Fruit fly (Drosophila melanogaster): ENCODE measurements around the gene CG7730.
A peak's percentile ranks its signal among the peaks of the same experiment; 100 is the strongest.

The CG7730 gene

dm6 chr3L:17045431-17046238, 18.3 kb downstream of the CG7730 start, which contains the start of gene TpnC73F:
TpnC73F (plus strand) TSS chr3L:17046063.
- TF ChIP-seq CG9948 (tag; optimal IDR thresholded peaks at IDR 0.05): no peak
- no peak for TF ChIP-seq EcR (GFP tag; optimal IDR thresholded peaks at IDR 0.05)
- TF ChIP-seq CG32121 (GFP tag; IDR thresholded peaks at IDR 0.05): peak; percentile 28; the same call in 1 of the 2 replicates
- no peak for TF ChIP-seq fd96Ca (GFP tag; IDR thresholded peaks at IDR 0.05)
- no peak for TF ChIP-seq CG17806 (tag; optimal IDR thresholded peaks at IDR 0.05)
- no peak for TF ChIP-seq Pif1B (GFP tag; optimal IDR thresholded peaks at IDR 0.05)
- TF ChIP-seq CG14655 (GFP tag; optimal IDR thresholded peaks at IDR 0.05): peak; percentile 96
- no peak for TF ChIP-seq CG4496 (GFP tag; IDR thresholded peaks at IDR 0.05)

- TF ChIP-seq CG10348 (GFP tag; IDR thresholded peaks at IDR 0.05): no peak
- peak; percentile 30 for TF ChIP-seq CG14655 (GFP tag; optimal IDR thresholded peaks at IDR 0.05)
- TF ChIP-seq Pif1B (GFP tag; optimal IDR thresholded peaks at IDR 0.05): no peak
- peak; percentile 39; the same call in 1 of the 2 replicates for TF ChIP-seq CG12605 (GFP tag; IDR thresholded peaks at IDR 0.05)
- TF ChIP-seq Ets98B (GFP tag; IDR thresholded peaks at IDR 0.05): 0 out of 2 replicates have a peak, but pooled peaks have one; percentile 23
- 0 out of 3 replicates have a peak, but pooled peaks have one; percentile 51 for TF ChIP-seq CG4496 (GFP tag; IDR thresholded peaks at IDR 0.05)
These were observed 20.5 kb downstream of the CG7730 start for dm6 chr3L:17047811-17048239.

dm6 chr3L:17049314-17049713, 22.0 kb downstream of the CG7730 start, which contains the start of gene rogdi:
rogdi (plus strand) TSS chr3L:17049512.
- TF ChIP-seq Pif1A (GFP tag; optimal IDR thresholded peaks at IDR 0.05): no peak
- TF ChIP-seq CG12605 (GFP tag; IDR thresholded peaks at IDR 0.05): no peak
- TF ChIP-seq CG8301 (tag; optimal IDR thresholded peaks at IDR 0.05): no peak
- no peak for TF ChIP-seq CG34367 (tag; optimal IDR thresholded peaks at IDR 0.05)
- no peak for TF ChIP-seq CG32121 (GFP tag; IDR thresholded peaks at IDR 0.05)
- TF ChIP-seq CG15710 (tag; optimal IDR thresholded peaks at IDR 0.05): no peak
- no peak for TF ChIP-seq Snoo (tag; optimal IDR thresholded peaks at IDR 0.05)
- TF ChIP-seq CG17806 (tag; optimal IDR thresholded peaks at IDR 0.05): no peak
- TF ChIP-seq Pif1B (GFP tag; optimal IDR thresholded peaks at IDR 0.05): no peak
- no peak for TF ChIP-seq CG14655 (GFP tag; optimal IDR thresholded peaks at IDR 0.05)
- TF ChIP-seq CG8159 (tag; optimal IDR thresholded peaks at IDR 0.05): no peak

DNA sequence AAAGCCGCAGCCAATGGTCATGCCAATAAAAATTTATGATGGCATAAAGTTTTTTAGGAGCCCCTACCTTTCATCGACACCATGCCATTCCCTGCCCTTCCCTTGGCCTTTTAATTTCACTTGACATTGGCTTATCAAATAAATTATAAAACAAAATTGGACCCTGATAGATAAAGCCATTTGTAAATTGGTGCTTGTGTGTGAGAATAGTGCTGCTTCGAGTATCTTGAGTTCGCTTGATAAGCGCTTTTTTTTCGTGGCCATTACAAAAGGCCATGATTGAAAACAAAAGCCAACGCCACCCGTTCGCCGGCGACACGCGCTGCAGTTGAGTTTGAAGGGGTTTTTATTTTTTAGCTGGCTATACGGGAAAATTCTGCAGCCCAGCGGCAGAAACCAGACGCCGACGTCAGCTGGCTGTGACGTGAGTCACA, 22.6 kb downstream of the CG7730 start:
- no peak for TF ChIP-seq CG32121 (GFP tag; IDR thresholded peaks at IDR 0.05)
- TF ChIP-seq CG10348 (GFP tag; IDR thresholded peaks at IDR 0.05): no peak
- TF ChIP-seq CG8301 (tag; optimal IDR thresholded peaks at IDR 0.05): no peak
- no peak for TF ChIP-seq CG15710 (tag; optimal IDR thresholded peaks at IDR 0.05)
- TF ChIP-seq Pif1A (GFP tag; optimal IDR thresholded peaks at IDR 0.05): no peak
- no peak for TF ChIP-seq CG12605 (GFP tag; IDR thresholded peaks at IDR 0.05)

- TF ChIP-seq Pif1B (GFP tag; optimal IDR thresholded peaks at IDR 0.05): no peak
- 0 out of 2 replicates have a peak, but pooled peaks have one; percentile 6 for TF ChIP-seq Ets98B (GFP tag; IDR thresholded peaks at IDR 0.05)
These were observed 23.5 kb downstream of the CG7730 start for dm6 chr3L:17050661-17051452.

DNA sequence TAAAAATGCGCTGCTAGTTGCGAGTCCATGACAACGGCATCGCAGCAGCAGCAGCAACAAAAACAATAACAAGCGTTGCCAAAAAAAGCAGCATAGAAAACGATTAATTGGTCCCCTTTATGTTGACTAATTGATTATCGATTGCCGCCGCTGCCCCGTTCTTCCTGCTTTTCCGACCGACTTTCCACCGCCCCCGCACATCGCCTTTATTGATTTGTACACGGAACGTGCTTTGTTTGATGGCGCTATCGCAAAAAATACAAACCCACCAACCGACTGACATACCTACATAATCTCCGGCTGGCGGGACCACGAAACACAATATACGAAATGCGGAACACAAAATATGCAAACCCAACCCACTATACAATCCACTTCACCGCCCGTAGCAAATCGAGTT, 24.2 kb downstream of the CG7730 start:
- TF ChIP-seq CG9948 (tag; optimal IDR thresholded peaks at IDR 0.05) (no peak), Pif1A (GFP tag; optimal IDR thresholded peaks at IDR 0.05) (no peak), CG10348 (GFP tag; IDR thresholded peaks at IDR 0.05) (no peak), CG13204 (GFP tag; optimal IDR thresholded peaks at IDR 0.05) (no peak), CG8301 (tag; optimal IDR thresholded peaks at IDR 0.05) (no peak), CG8159 (tag; optimal IDR thresholded peaks at IDR 0.05) (no peak), CG15710 (tag; optimal IDR thresholded peaks at IDR 0.05) (no peak), CG17806 (tag; optimal IDR thresholded peaks at IDR 0.05) (no peak), D1 (tag; optimal IDR thresholded peaks at IDR 0.05) (no peak), Snoo (tag; optimal IDR thresholded peaks at IDR 0.05) (no peak), fd96Ca (GFP tag; IDR thresholded peaks at IDR 0.05) (no peak), CG34367 (tag; optimal IDR thresholded peaks at IDR 0.05) (no peak)

- TF ChIP-seq D1 (tag; optimal IDR thresholded peaks at IDR 0.05): no peak
- TF ChIP-seq CG8159 (tag; optimal IDR thresholded peaks at IDR 0.05): peak; percentile 1
- TF ChIP-seq fd96Ca (GFP tag; IDR thresholded peaks at IDR 0.05): no peak
- TF ChIP-seq CG15710 (tag; optimal IDR thresholded peaks at IDR 0.05): no peak
- TF ChIP-seq CG12605 (GFP tag; IDR thresholded peaks at IDR 0.05): no peak
- peak; percentile 37 for TF ChIP-seq EcR (GFP tag; optimal IDR thresholded peaks at IDR 0.05)
- TF ChIP-seq CG10348 (GFP tag; IDR thresholded peaks at IDR 0.05): no peak
- no peak for TF ChIP-seq CG13204 (GFP tag; optimal IDR thresholded peaks at IDR 0.05)
- TF ChIP-seq Snoo (tag; optimal IDR thresholded peaks at IDR 0.05): no peak
- no peak for TF ChIP-seq Ets98B (GFP tag; IDR thresholded peaks at IDR 0.05)
- peak; percentile 22 for TF ChIP-seq gl (tag; optimal IDR thresholded peaks at IDR 0.05)
These were observed 25.1 kb downstream of the CG7730 start for dm6 chr3L:17052388-17052905.
